Worm (Caenorhabditis elegans) whole organism, L2 larva: ENCODE data around the gene F41H10.2.

Experiments
- ama-1 ChIP-seq: fragments of 150-350 bp; optimal IDR thresholded peaks from 2 replicates; lab custom pipeline; 2018; ENCODE audit warnings: inconsistent platforms
- elt-1 ChIP-seq: fragments of 150-350 bp; optimal IDR thresholded peaks from 2 replicates; lab custom pipeline; 2014; ENCODE audit warnings: missing biosample characterization, missing genetic modification characterization
- elt-3 ChIP-seq: sonication (generic microtip); optimal IDR thresholded peaks from 2 replicates; lab custom pipeline; 2017; ENCODE audit warnings: missing biosample characterization, missing genetic modification characterization
- fos-1 ChIP-seq: fragments of 150-350 bp; optimal IDR thresholded peaks from 2 replicates; lab custom pipeline; 2014; ENCODE audit warnings: missing biosample characterization, missing genetic modification characterization
- nhr-237 ChIP-seq: fragments of 150-350 bp; optimal IDR thresholded peaks from 2 replicates; lab custom pipeline; 2014; ENCODE audit warnings: missing biosample characterization, missing genetic modification characterization
- sma-3 ChIP-seq: sonication (generic microtip); optimal IDR thresholded peaks from 2 replicates; lab custom pipeline; 2016; ENCODE audit warnings: missing genetic modification reagents, missing genetic modification characterization, missing compliant biosample characterization
- unc-39 ChIP-seq: fragments of 150-350 bp; optimal IDR thresholded peaks from 2 replicates; lab custom pipeline; 2014; ENCODE audit warnings: missing biosample characterization, missing genetic modification characterization

- TF ChIP-seq sma-3 (GFP tag; lab: Kevin White, UChicago), result no peak
- TF ChIP-seq unc-39 (tag; lab: Kevin White, UChicago), result no peak
- TF ChIP-seq fos-1, result no peak
- no peak for TF ChIP-seq nhr-237
- TF ChIP-seq elt-3, result no peak
- no peak for TF ChIP-seq ama-1 (lab: Kevin White, UChicago)
- no peak for TF ChIP-seq elt-1 (tag; lab: Kevin White, UChicago)
Measured at ce11 chrIV:5391507-5392057, 10.1 kb downstream of the F41H10.2 start, which contains the start of the genes htp-1 and ZK616.5.
